Worm (Caenorhabditis elegans): ENCODE data around the gene F52E10.4.

DNA sequence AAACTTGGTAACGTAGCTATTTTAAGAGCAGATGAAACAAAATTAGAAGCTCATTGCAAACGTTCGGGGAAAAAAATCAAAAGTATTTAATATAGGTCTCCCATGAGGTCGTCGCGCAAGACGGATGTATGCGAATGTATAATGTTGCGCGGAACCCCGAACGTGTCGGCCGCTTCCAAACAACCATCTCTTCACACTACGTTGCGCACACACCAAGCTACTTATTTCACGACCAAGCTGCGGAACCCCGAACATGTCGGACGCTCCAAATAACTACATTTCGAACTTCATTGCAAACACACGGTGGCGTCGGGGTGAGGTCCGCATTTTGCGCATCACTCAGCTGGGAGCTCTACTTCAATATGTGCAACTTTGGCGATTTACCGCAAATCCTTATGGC lies 34.3 kb downstream of the F52E10.4 start:
- no peak for TF ChIP-seq ham-2 (GFP tag; optimal IDR thresholded peaks at IDR 0.05)
- no peak for TF ChIP-seq snpc-4 (tag; optimal IDR thresholded peaks at IDR 0.05)
- no peak for TF ChIP-seq blmp-1 (tag; optimal IDR thresholded peaks at IDR 0.05)
- TF ChIP-seq pha-4 (tag; optimal IDR thresholded peaks at IDR 0.05): no peak
- TF ChIP-seq lin-32 (GFP tag; optimal IDR thresholded peaks at IDR 0.05): no peak
- no peak for TF ChIP-seq nhr-28 (tag; optimal IDR thresholded peaks at IDR 0.05)
- TF ChIP-seq unc-62 (GFP tag; optimal IDR thresholded peaks at IDR 0.05): no peak
- TF ChIP-seq unc-39 (tag; optimal IDR thresholded peaks at IDR 0.05): no peak
- TF ChIP-seq elt-3 (tag; optimal IDR thresholded peaks at IDR 0.05): no peak
